Worm (Caenorhabditis elegans) whole organism, L3 larva: Measurements from ENCODE around the gene K04B12.2.

Experiments used
- R02D3.7 ChIP-seq: fragments of 150-350 bp; optimal IDR thresholded peaks from 2 replicates; lab custom pipeline; 2014; ENCODE audit warnings: missing biosample characterization, missing genetic modification characterization
- ZK546.5 ChIP-seq: sonication (generic microtip); optimal IDR thresholded peaks from 2 replicates; lab custom pipeline; 2017; ENCODE audit warnings: missing biosample characterization, missing genetic modification characterization
- aly-2 ChIP-seq: fragments of 150-350 bp; optimal IDR thresholded peaks from 2 replicates; lab custom pipeline; 2014; ENCODE audit warnings: missing biosample characterization, missing genetic modification characterization
- ama-1 ChIP-seq: fragments of 150-350 bp; optimal IDR thresholded peaks from 2 replicates; lab custom pipeline; 2018
- ceh-16 ChIP-seq: sonication (generic microtip); optimal IDR thresholded peaks from 2 replicates; lab custom pipeline; 2017; ENCODE audit warnings: missing biosample characterization, missing genetic modification characterization
- ceh-28 ChIP-seq: fragments of 150-350 bp; optimal IDR thresholded peaks from 2 replicates; lab custom pipeline; 2014; ENCODE audit warnings: missing biosample characterization, missing genetic modification reagents, missing genetic modification characterization
- ceh-82 ChIP-seq: fragments of 150-350 bp; optimal IDR thresholded peaks from 2 replicates; lab custom pipeline; 2014; ENCODE audit warnings: missing biosample characterization, missing genetic modification characterization
- daf-12 ChIP-seq: fragments of 150-350 bp; optimal IDR thresholded peaks from 2 replicates; lab custom pipeline; 2014; ENCODE audit warnings: missing biosample characterization, missing genetic modification reagents, missing genetic modification characterization
- egl-27 ChIP-seq: sonication (generic microtip); optimal IDR thresholded peaks from 4 replicates; lab custom pipeline; 2017; ENCODE audit warnings: missing biosample characterization, missing genetic modification reagents, missing genetic modification characterization
- egl-5 ChIP-seq: fragments of 150-350 bp; optimal IDR thresholded peaks from 2 replicates; lab custom pipeline; 2017; ENCODE audit warnings: missing biosample characterization, missing genetic modification reagents, missing genetic modification characterization, inconsistent platforms
- elt-1 ChIP-seq: fragments of 150-350 bp; optimal IDR thresholded peaks from 2 replicates; lab custom pipeline; 2014; ENCODE audit warnings: missing biosample characterization, missing genetic modification characterization
- elt-3 ChIP-seq, 3 experiments: fragments of 150-350 bp in 1 of 3; sonication (generic microtip) in 2 of 3; optimal IDR thresholded peaks; 2 replicates in 2 of 3; 4 replicates in 1 of 3; lab custom pipeline; 2014 to 2017; ENCODE audit warnings: missing biosample characterization in 3 of 3, missing genetic modification characterization in 3 of 3
- eor-1 ChIP-seq, 2 experiments: fragments of 150-350 bp; optimal IDR thresholded peaks; 2 replicates each; lab custom pipeline; 2014 to 2018; ENCODE audit warnings: missing biosample characterization in 2 of 2, missing genetic modification characterization in 2 of 2
- fkh-10 ChIP-seq: sonication (generic microtip); optimal IDR thresholded peaks from 2 replicates; lab custom pipeline; 2017; ENCODE audit warnings: missing biosample characterization, missing genetic modification reagents, missing genetic modification characterization
- fos-1 ChIP-seq: fragments of 150-350 bp; optimal IDR thresholded peaks from 2 replicates; lab custom pipeline; 2014; ENCODE audit warnings: missing biosample characterization, missing genetic modification characterization
- hmg-11 ChIP-seq: sonication (generic microtip); optimal IDR thresholded peaks from 2 replicates; lab custom pipeline; 2016; ENCODE audit warnings: missing genetic modification characterization, missing compliant biosample characterization
- jun-1 ChIP-seq: fragments of 150-350 bp; optimal IDR thresholded peaks from 2 replicates; lab custom pipeline; 2014; ENCODE audit warnings: missing biosample characterization, missing genetic modification reagents, missing genetic modification characterization
- lin-15B ChIP-seq: fragments of 150-350 bp; optimal IDR thresholded peaks from 2 replicates; lab custom pipeline; 2014; ENCODE audit warnings: missing biosample characterization, missing genetic modification characterization
- lin-39 ChIP-seq: fragments of 150-350 bp; optimal IDR thresholded peaks from 2 replicates; lab custom pipeline; 2018; ENCODE audit warnings: missing biosample characterization, missing genetic modification reagents, missing genetic modification characterization
- lsy-12 ChIP-seq: sonication (generic microtip); optimal IDR thresholded peaks from 2 replicates; lab custom pipeline; 2016; ENCODE audit warnings: mild to moderate bottlenecking, missing genetic modification characterization, missing compliant biosample characterization
- mdl-1 ChIP-seq: fragments of 150-350 bp; optimal IDR thresholded peaks from 2 replicates; lab custom pipeline; 2014; ENCODE audit warnings: missing biosample characterization, missing genetic modification characterization
- mml-1 ChIP-seq: fragments of 150-350 bp; sonication (generic microtip); optimal IDR thresholded peaks from 3 replicates; lab custom pipeline; 2014; ENCODE audit warnings: missing biosample characterization, missing genetic modification characterization
- nfya-1 ChIP-seq: sonication (generic microtip); optimal IDR thresholded peaks from 2 replicates; lab custom pipeline; 2017; ENCODE audit warnings: missing genetic modification characterization, mild to moderate bottlenecking, missing compliant biosample characterization, antibody characterized with exemption, moderate library complexity; ENCODE audit not compliant: insufficient read depth
- nhr-11 ChIP-seq: fragments of 150-350 bp; optimal IDR thresholded peaks from 2 replicates; lab custom pipeline; 2014; ENCODE audit warnings: missing biosample characterization, missing genetic modification characterization
- nhr-12 ChIP-seq: fragments of 150-350 bp; optimal IDR thresholded peaks from 2 replicates; lab custom pipeline; 2014; ENCODE audit warnings: missing biosample characterization, missing genetic modification characterization
- nhr-23 ChIP-seq: fragments of 150-350 bp; optimal IDR thresholded peaks from 2 replicates; lab custom pipeline; 2014; ENCODE audit warnings: missing biosample characterization, missing genetic modification reagents, missing genetic modification characterization
- nhr-237 ChIP-seq: fragments of 150-350 bp; optimal IDR thresholded peaks from 2 replicates; lab custom pipeline; 2014; ENCODE audit warnings: missing biosample characterization, missing genetic modification characterization
- nhr-25 ChIP-seq: sonication (generic microtip); optimal IDR thresholded peaks from 2 replicates; lab custom pipeline; 2017; ENCODE audit warnings: missing biosample characterization, missing genetic modification characterization
- nhr-28 ChIP-seq: fragments of 150-350 bp; optimal IDR thresholded peaks from 2 replicates; lab custom pipeline; 2014; ENCODE audit warnings: missing biosample characterization, missing genetic modification characterization
- nhr-43 ChIP-seq: sonication (generic microtip); optimal IDR thresholded peaks from 2 replicates; lab custom pipeline; 2016; ENCODE audit warnings: mild to moderate bottlenecking, missing genetic modification characterization, missing compliant biosample characterization; ENCODE audit not compliant: poor library complexity, severe bottlenecking
- nhr-67 ChIP-seq: fragments of 150-350 bp; optimal IDR thresholded peaks from 2 replicates; lab custom pipeline; 2014; ENCODE audit warnings: missing biosample characterization, missing genetic modification characterization
- nhr-76 ChIP-seq: fragments of 150-350 bp; sonication (generic microtip); optimal IDR thresholded peaks from 5 replicates; lab custom pipeline; 2014; ENCODE audit warnings: missing biosample characterization, missing genetic modification characterization
- nhr-77 ChIP-seq: fragments of 150-350 bp; optimal IDR thresholded peaks from 2 replicates; lab custom pipeline; 2014; ENCODE audit warnings: missing biosample characterization, missing genetic modification characterization
- pha-4 ChIP-seq: fragments of 150-350 bp; optimal IDR thresholded peaks from 2 replicates; lab custom pipeline; 2014; ENCODE audit warnings: missing biosample characterization, missing genetic modification reagents, missing genetic modification characterization
- pqm-1 ChIP-seq: fragments of 150-350 bp; optimal IDR thresholded peaks from 2 replicates; lab custom pipeline; 2017; ENCODE audit warnings: missing biosample characterization, missing genetic modification characterization, inconsistent platforms
- skn-1 ChIP-seq: fragments of 150-350 bp; optimal IDR thresholded peaks from 2 replicates; lab custom pipeline; 2014; ENCODE audit warnings: missing biosample characterization, missing genetic modification characterization
- snpc-4 ChIP-seq: fragments of 150-350 bp; optimal IDR thresholded peaks from 2 replicates; lab custom pipeline; 2014; ENCODE audit warnings: missing biosample characterization, missing genetic modification characterization
- tbx-2 ChIP-seq: sonication (generic microtip); optimal IDR thresholded peaks from 2 replicates; lab custom pipeline; 2016; ENCODE audit warnings: mild to moderate bottlenecking, missing genetic modification characterization, missing compliant biosample characterization
- unc-39 ChIP-seq: sonication (generic microtip); optimal IDR thresholded peaks from 4 replicates; lab custom pipeline; 2017; ENCODE audit warnings: missing biosample characterization, missing genetic modification characterization
- unc-62 ChIP-seq: fragments of 150-350 bp; sonication (generic microtip); optimal IDR thresholded peaks from 4 replicates; lab custom pipeline; 2014; ENCODE audit warnings: missing biosample characterization, missing genetic modification reagents, missing genetic modification characterization
- zag-1 ChIP-seq: fragments of 150-350 bp; optimal IDR thresholded peaks from 2 replicates; lab custom pipeline; 2014; ENCODE audit warnings: missing biosample characterization, missing genetic modification characterization
- ztf-11 ChIP-seq: fragments of 150-350 bp; optimal IDR thresholded peaks from 2 replicates; lab custom pipeline; 2014; ENCODE audit warnings: missing biosample characterization, missing genetic modification characterization

The K04B12.2 gene

DNA sequence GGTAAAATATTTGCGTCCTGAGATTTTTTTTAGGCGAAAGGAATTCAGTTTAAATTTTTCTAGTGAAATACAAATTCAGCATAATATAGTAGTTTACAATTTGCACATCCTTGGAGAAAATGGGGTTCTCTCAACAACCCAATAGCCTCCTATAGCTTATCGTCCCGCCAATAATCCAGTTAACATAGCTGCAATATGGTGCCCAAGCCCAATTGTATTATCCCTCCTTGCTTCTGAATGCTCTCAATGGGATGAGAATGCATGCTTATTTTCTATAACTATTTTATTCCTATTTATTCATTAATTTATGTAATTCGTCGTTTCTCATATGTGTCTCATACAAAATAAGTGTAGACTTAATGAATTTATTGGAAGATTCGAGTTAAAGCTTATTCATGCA, 32.2 kb upstream of the K04B12.2 start:
- TF ChIP-seq R02D3.7 (tag; lab: Kevin White, UChicago) (no peak), mml-1 (tag; lab: Kevin White, UChicago) (no peak), nhr-237 (tag; lab: Kevin White, UChicago) (no peak), nhr-67 (no peak), zag-1 (tag; lab: Kevin White, UChicago) (no peak), elt-3 (tag; optimal IDR thresholded peaks at IDR 0.05; lab: Kevin White, UChicago) (no peak), pha-4 (no peak), nhr-23 (no peak), egl-5 (tag; lab: Kevin White, UChicago) (no peak), ZK546.5 (tag; lab: Kevin White, UChicago) (no peak), nhr-25 (tag; lab: Kevin White, UChicago) (no peak), mdl-1 (tag; lab: Kevin White, UChicago) (no peak), pqm-1 (tag; lab: Kevin White, UChicago) (no peak)

DNA sequence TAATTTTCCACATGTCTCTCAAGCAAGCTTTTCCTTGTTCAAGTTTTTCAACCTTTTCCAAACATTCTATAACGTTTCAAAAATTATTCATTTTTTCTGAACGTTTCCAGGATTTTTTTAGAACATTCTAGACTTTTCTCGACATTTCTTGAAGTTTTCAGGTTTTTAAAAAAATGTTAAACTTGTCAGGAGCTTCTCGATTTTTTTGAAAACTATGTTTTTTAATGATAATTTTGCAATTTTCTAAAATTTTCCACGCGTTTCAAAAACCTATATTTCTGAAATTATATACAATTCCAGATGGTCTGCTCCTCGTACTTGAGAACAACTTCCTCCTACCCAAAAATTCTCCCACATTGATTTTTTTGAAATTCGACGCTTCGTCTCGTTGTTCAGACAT, 17.6 kb upstream of the K04B12.2 start, which contains the start of gene dmsr-6:
Gene dmsr-6 (plus strand): TSS at position 301 of the 400 bp plus-strand sequence.
- TF ChIP-seq nhr-23 (no peak), nhr-43 (no peak), elt-3 (tag; optimal IDR thresholded peaks at IDR 0.05; lab: Kevin White, UChicago) (no peak), mdl-1 (tag; lab: Kevin White, UChicago) (no peak), nhr-76 (tag; lab: Kevin White, UChicago) (no peak), tbx-2 (tag; lab: Kevin White, UChicago) (no peak), nhr-28 (tag; lab: Kevin White, UChicago) (no peak)

DNA sequence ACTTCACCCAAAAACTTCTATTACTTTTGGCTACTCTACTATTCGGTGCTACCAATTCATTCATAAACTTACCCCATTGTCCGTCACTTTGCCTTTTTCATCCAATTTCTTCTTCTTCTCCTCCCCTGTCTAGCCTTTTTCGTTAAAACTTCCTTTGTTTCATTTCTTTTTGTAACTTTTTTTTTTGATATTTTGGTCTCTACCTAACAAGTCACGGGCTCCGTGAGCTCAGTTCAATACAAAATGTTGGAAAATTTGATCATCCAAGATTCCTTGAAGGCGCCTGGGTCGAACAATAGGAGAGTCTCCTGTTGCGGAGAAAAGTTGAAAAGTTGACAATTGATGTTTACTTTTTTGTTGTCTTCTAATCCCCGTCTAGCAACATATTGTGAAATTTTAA, 14.2 kb upstream of the K04B12.2 start:
- peak; percentile 22 for TF ChIP-seq fkh-10 (GFP tag; lab: Kevin White, UChicago)
- TF ChIP-seq nhr-237 (tag; lab: Kevin White, UChicago): no peak

DNA sequence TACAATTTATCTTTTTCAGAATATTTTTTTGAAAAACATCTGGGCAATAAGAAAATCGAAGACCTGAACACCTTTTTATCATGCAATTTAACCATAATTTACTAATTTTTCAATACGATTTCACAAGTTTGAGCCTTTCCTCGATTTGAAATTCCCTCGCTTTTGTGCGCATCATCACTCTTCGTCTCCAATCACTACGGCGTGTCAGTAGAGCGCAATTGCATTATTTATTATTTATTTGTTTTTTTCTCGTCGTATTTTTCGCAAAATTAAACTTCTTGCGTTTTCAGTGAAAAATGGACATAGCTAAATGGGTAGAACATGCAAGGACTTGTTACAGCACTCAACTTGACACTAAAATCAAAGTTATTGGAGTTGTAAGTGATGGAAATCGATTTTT, 3.4 kb upstream of the K04B12.2 start, which contains the start of gene smg-8:
Gene smg-8 (plus strand): TSS at position 266 of the 400 bp plus-strand sequence.
- TF ChIP-seq eor-1 (tag; optimal IDR thresholded peaks at IDR 0.05; lab: Kevin White, UChicago) (no peak), pha-4 (peak; percentile 98), R02D3.7 (tag; lab: Kevin White, UChicago) (peak; percentile 45), nhr-43 (no peak), ztf-11 (tag; lab: Kevin White, UChicago) (no peak), elt-3 (tag; optimal IDR thresholded peaks at IDR 0.05; lab: Kevin White, UChicago) (no peak), lsy-12 (tag; lab: Kevin White, UChicago) (no peak), aly-2 (tag; lab: Kevin White, UChicago) (no peak), hmg-11 (tag; lab: Kevin White, UChicago) (peak; percentile 32), egl-27 (tag; lab: Kevin White, UChicago) (no peak), nhr-23 (peak; percentile 44), mdl-1 (tag; lab: Kevin White, UChicago) (no peak), nhr-237 (tag; lab: Kevin White, UChicago) (no peak), nhr-11 (no peak), nhr-25 (tag; lab: Kevin White, UChicago) (peak; percentile 34), tbx-2 (tag; lab: Kevin White, UChicago) (no peak), elt-1 (no peak), unc-39 (no peak), nhr-77 (no peak), nfya-1 (peak; percentile 93), lin-15B (tag; lab: Kevin White, UChicago) (peak; percentile 88), jun-1 (no peak), fos-1 (tag; lab: Kevin White, UChicago) (no peak), ZK546.5 (tag; lab: Kevin White, UChicago) (no peak), fkh-10 (GFP tag; lab: Kevin White, UChicago) (no peak), lin-39 (peak; percentile 80), unc-62 (GFP tag; lab: Kevin White, UChicago) (no peak), ama-1 (lab: Kevin White, UChicago) (no peak), snpc-4 (tag; lab: Kevin White, UChicago) (peak; percentile 66), egl-5 (tag; lab: Kevin White, UChicago) (peak; percentile 54), daf-12 (tag; lab: Kevin White, UChicago) (no peak), pqm-1 (tag; lab: Kevin White, UChicago) (peak; percentile 35), ceh-16 (tag; lab: Kevin White, UChicago) (no peak), nhr-12 (tag; lab: Kevin White, UChicago) (no peak), skn-1 (peak; percentile 69), ceh-28 (tag; lab: Kevin White, UChicago) (peak; percentile 56), nhr-76 (tag; lab: Kevin White, UChicago) (no peak), nhr-67 (no peak), ceh-82 (peak; percentile 28)
- TF ChIP-seq, all 47 proteins: peak for 14
